Fruit fly (Drosophila melanogaster): ENCODE results near the gene Zcchc7.

- TF ChIP-seq CTCF (optimal IDR thresholded peaks at IDR 0.05) (no peak), CG8478 (optimal IDR thresholded peaks at IDR 0.05) (no peak)
Observed at dm6 chr3L:16887272-16887671, 42.1 kb downstream of the Zcchc7 start.

Measured in S2 (cell line).